Worm (Caenorhabditis elegans) whole organism, L1 larva: ENCODE results near the gene fem-3.

Source experiments
- C04F5.9 ChIP-seq: sonication (generic microtip); optimal IDR thresholded peaks from 2 replicates; lab custom pipeline; 2016; ENCODE audit warnings: missing genetic modification characterization, missing compliant biosample characterization
- C16A3.4 ChIP-seq: fragments of 150-350 bp; optimal IDR thresholded peaks from 2 replicates; lab custom pipeline; 2014; ENCODE audit warnings: missing biosample characterization, missing genetic modification characterization
- C34B4.2 ChIP-seq: sonication (generic microtip); optimal IDR thresholded peaks from 2 replicates; lab custom pipeline; 2017; ENCODE audit warnings: mild to moderate bottlenecking, missing genetic modification characterization, missing compliant biosample characterization
- Y116A8C.19 ChIP-seq: sonication (generic microtip); optimal IDR thresholded peaks from 2 replicates; lab custom pipeline; 2016; ENCODE audit warnings: missing compliant biosample characterization, missing genetic modification characterization, borderline replicate concordance
- aly-2 ChIP-seq: fragments of 150-350 bp; optimal IDR thresholded peaks from 2 replicates; lab custom pipeline; 2014; ENCODE audit warnings: missing biosample characterization, missing genetic modification characterization
- ama-1 ChIP-seq: fragments of 150-350 bp; optimal IDR thresholded peaks from 2 replicates; lab custom pipeline; 2014
- blmp-1 ChIP-seq: fragments of 150-350 bp; optimal IDR thresholded peaks from 2 replicates; lab custom pipeline; 2014; ENCODE audit warnings: missing biosample characterization, missing genetic modification characterization
- ceh-8 ChIP-seq: fragments of 200-800 bp; sonication (Bioruptor generic); optimal IDR thresholded peaks from 2 replicates; lab custom pipeline; 2018; ENCODE audit warnings: mild to moderate bottlenecking, missing genetic modification characterization, moderate library complexity, missing compliant biosample characterization
- ceh-82 ChIP-seq, 3 experiments: fragments of 150-350 bp in 1 of 3; sonication (generic microtip) in 2 of 3; optimal IDR thresholded peaks; 2 replicates each; lab custom pipeline; 2014 to 2017; ENCODE audit warnings: missing biosample characterization in 3 of 3, missing genetic modification characterization in 3 of 3
- ceh-88 ChIP-seq: fragments of 200-800 bp; sonication (Bioruptor generic); IDR thresholded peaks from 2 replicates; pipeline ENCODE4 v1.3.6; 2022; ENCODE audit warnings: missing genetic modification characterization, missing compliant biosample characterization
- ces-1 ChIP-seq: fragments of 150-350 bp; optimal IDR thresholded peaks from 2 replicates; lab custom pipeline; 2014; ENCODE audit warnings: missing biosample characterization, missing genetic modification reagents, missing genetic modification characterization
- dpl-1 ChIP-seq, 3 experiments: fragments of 150-350 bp in 2 of 3; sonication (generic microtip) in 1 of 3; optimal IDR thresholded peaks; 2 replicates each; lab custom pipeline; 2014 to 2017; ENCODE audit warnings: missing biosample characterization in 3 of 3, missing genetic modification characterization in 3 of 3, missing genetic modification reagents in 3 of 3
- dsc-1 ChIP-seq: sonication (generic microtip); optimal IDR thresholded peaks from 2 replicates; lab custom pipeline; 2016; ENCODE audit warnings: mild to moderate bottlenecking, missing genetic modification characterization, missing compliant biosample characterization
- efl-3 ChIP-seq: fragments of 200-800 bp; sonication (Bioruptor generic); optimal IDR thresholded peaks from 2 replicates; lab custom pipeline; 2018; ENCODE audit warnings: mild to moderate bottlenecking, missing genetic modification characterization, missing compliant biosample characterization
- egl-13 ChIP-seq: sonication (generic microtip); optimal IDR thresholded peaks from 2 replicates; lab custom pipeline; 2016; ENCODE audit warnings: missing genotype, missing genetic modification reagents, missing genetic modification characterization, missing compliant biosample characterization
- elt-2 ChIP-seq: sonication (generic microtip); optimal IDR thresholded peaks from 2 replicates; lab custom pipeline; 2016; ENCODE audit warnings: missing genetic modification characterization, mild to moderate bottlenecking, inconsistent platforms, missing compliant biosample characterization, missing genetic modification reagents
- ets-5 ChIP-seq: fragments of 200-800 bp; sonication (Bioruptor generic); IDR thresholded peaks from 2 replicates; pipeline ENCODE4 v1.3.6; 2022; ENCODE audit warnings: missing genetic modification characterization, missing compliant biosample characterization
- fkh-4 ChIP-seq: sonication (generic microtip); optimal IDR thresholded peaks from 2 replicates; lab custom pipeline; 2016; ENCODE audit warnings: missing compliant biosample characterization, missing genetic modification characterization, borderline replicate concordance
- fkh-8 ChIP-seq: sonication (generic microtip); optimal IDR thresholded peaks from 2 replicates; lab custom pipeline; 2016; ENCODE audit warnings: mild to moderate bottlenecking, missing genetic modification characterization, missing compliant biosample characterization
- fos-1 ChIP-seq: fragments of 150-350 bp; optimal IDR thresholded peaks from 2 replicates; lab custom pipeline; 2014; ENCODE audit warnings: missing biosample characterization, missing genetic modification characterization
- hlh-4 ChIP-seq: sonication (generic microtip); optimal IDR thresholded peaks from 2 replicates; lab custom pipeline; 2016; ENCODE audit warnings: mild to moderate bottlenecking, missing genetic modification characterization, missing compliant biosample characterization
- hpl-2 ChIP-seq: fragments of 150-350 bp; optimal IDR thresholded peaks from 2 replicates; lab custom pipeline; 2014; ENCODE audit warnings: missing biosample characterization, missing genetic modification reagents, missing genetic modification characterization
- irx-1 ChIP-seq: sonication (generic microtip); optimal IDR thresholded peaks from 2 replicates; lab custom pipeline; 2016; ENCODE audit warnings: missing genetic modification characterization, missing compliant biosample characterization
- lin-13 ChIP-seq: fragments of 150-350 bp; optimal IDR thresholded peaks from 2 replicates; lab custom pipeline; 2014; ENCODE audit warnings: missing biosample characterization, missing genetic modification reagents, missing genetic modification characterization
- lin-15B ChIP-seq: fragments of 150-350 bp; sonication (generic microtip); optimal IDR thresholded peaks from 3 replicates; lab custom pipeline; 2014; ENCODE audit warnings: missing biosample characterization, missing genetic modification characterization
- lin-35 ChIP-seq, 2 experiments: fragments of 150-350 bp; optimal IDR thresholded peaks; 2 replicates each; lab custom pipeline; 2014; ENCODE audit warnings: missing biosample characterization in 2 of 2, missing genetic modification characterization in 2 of 2, missing genetic modification reagents in 2 of 2
- lir-3 ChIP-seq: sonication (generic microtip); optimal IDR thresholded peaks from 2 replicates; lab custom pipeline; 2016; ENCODE audit warnings: mild to moderate bottlenecking, missing genetic modification characterization, moderate library complexity, missing compliant biosample characterization; ENCODE audit not compliant: poor library complexity
- lsy-2 ChIP-seq, 2 experiments: fragments of 150-350 bp; optimal IDR thresholded peaks; 2 replicates each; lab custom pipeline; 2014; ENCODE audit warnings: missing biosample characterization in 2 of 2, missing genetic modification characterization in 2 of 2
- mdl-1 ChIP-seq, 2 experiments: fragments of 150-350 bp; optimal IDR thresholded peaks; 2 replicates each; lab custom pipeline; 2014 to 2017; ENCODE audit warnings: missing biosample characterization in 2 of 2, missing genetic modification characterization in 2 of 2, inconsistent platforms in 1 of 2
- mep-1 ChIP-seq: fragments of 150-350 bp; optimal IDR thresholded peaks from 2 replicates; lab custom pipeline; 2014; ENCODE audit warnings: missing biosample characterization, missing genetic modification characterization
- nhr-11 ChIP-seq: fragments of 150-350 bp; optimal IDR thresholded peaks from 2 replicates; lab custom pipeline; 2014; ENCODE audit warnings: missing biosample characterization, missing genetic modification characterization
- nhr-12 ChIP-seq: sonication (generic microtip); optimal IDR thresholded peaks from 2 replicates; lab custom pipeline; 2017; ENCODE audit warnings: missing biosample characterization, missing genetic modification characterization
- nhr-19 ChIP-seq: fragments of 200-800 bp; sonication (Bioruptor generic); conservative IDR thresholded peaks from 2 replicates; pipeline ENCODE4 v1.3.6; 2022; ENCODE audit warnings: missing genetic modification characterization, missing compliant biosample characterization
- nhr-47 ChIP-seq: sonication (generic microtip); optimal IDR thresholded peaks from 2 replicates; lab custom pipeline; 2016; ENCODE audit warnings: mild to moderate bottlenecking, missing genetic modification characterization, moderate library complexity, missing compliant biosample characterization
- nhr-76 ChIP-seq: sonication (generic microtip); optimal IDR thresholded peaks from 2 replicates; lab custom pipeline; 2017; ENCODE audit warnings: missing biosample characterization, missing genetic modification characterization
- nhr-77 ChIP-seq: fragments of 150-350 bp; optimal IDR thresholded peaks from 2 replicates; lab custom pipeline; 2014; ENCODE audit warnings: missing biosample characterization, missing genetic modification characterization
- nhr-84 ChIP-seq: sonication (generic microtip); optimal IDR thresholded peaks from 2 replicates; lab custom pipeline; 2017; ENCODE audit warnings: missing biosample characterization, missing genetic modification characterization
- nhr-85 ChIP-seq: sonication (generic microtip); peaks from one replicate; lab custom pipeline; 2016; ENCODE audit warnings: missing genetic modification characterization, inconsistent platforms, missing compliant biosample characterization
- pqm-1 ChIP-seq: sonication (generic microtip); optimal IDR thresholded peaks from 3 replicates; lab custom pipeline; 2017; ENCODE audit warnings: missing biosample characterization, missing genetic modification characterization
- rnt-1 ChIP-seq: sonication (generic microtip); optimal IDR thresholded peaks from 2 replicates; lab custom pipeline; 2016; ENCODE audit warnings: mild to moderate bottlenecking, missing genetic modification characterization, moderate library complexity, missing compliant biosample characterization
- snpc-4 ChIP-seq: fragments of 150-350 bp; optimal IDR thresholded peaks from 2 replicates; lab custom pipeline; 2014; ENCODE audit warnings: missing biosample characterization, missing genetic modification characterization
- snu-23 ChIP-seq: sonication (generic microtip); optimal IDR thresholded peaks from 2 replicates; lab custom pipeline; 2016; ENCODE audit warnings: missing genetic modification characterization, missing compliant biosample characterization
- sox-4 ChIP-seq: sonication (generic microtip); optimal IDR thresholded peaks from 2 replicates; lab custom pipeline; 2016; ENCODE audit warnings: missing genetic modification characterization, missing compliant biosample characterization
- sptf-1 ChIP-seq: fragments of 150-350 bp; optimal IDR thresholded peaks from 2 replicates; lab custom pipeline; 2014; ENCODE audit warnings: missing biosample characterization, missing genetic modification characterization
- sup-37 ChIP-seq: fragments of 200-800 bp; sonication (Bioruptor generic); optimal IDR thresholded peaks from 2 replicates; lab custom pipeline; 2018; ENCODE audit warnings: mild to moderate bottlenecking, missing genetic modification characterization, missing compliant biosample characterization
- unc-130 ChIP-seq: fragments of 150-350 bp; optimal IDR thresholded peaks from 2 replicates; lab custom pipeline; 2017; ENCODE audit warnings: missing biosample characterization, missing genetic modification characterization, inconsistent platforms
- unc-86 ChIP-seq: sonication (generic microtip); optimal IDR thresholded peaks from 2 replicates; lab custom pipeline; 2016; ENCODE audit warnings: missing genetic modification characterization, missing compliant biosample characterization
- unc-98 ChIP-seq: fragments of 200-800 bp; sonication (Bioruptor generic); IDR thresholded peaks from 2 replicates; pipeline ENCODE4 v1.3.6; 2022; ENCODE audit warnings: missing genetic modification characterization, missing compliant biosample characterization
- vab-15 ChIP-seq: sonication (generic microtip); optimal IDR thresholded peaks from 2 replicates; lab custom pipeline; 2017; ENCODE audit warnings: missing genotype, mild to moderate bottlenecking, missing genetic modification characterization, missing compliant biosample characterization
- xbp-1 ChIP-seq: sonication (generic microtip); optimal IDR thresholded peaks from 2 replicates; lab custom pipeline; 2016; ENCODE audit warnings: missing genetic modification characterization, missing compliant biosample characterization
- zag-1 ChIP-seq: fragments of 150-350 bp; optimal IDR thresholded peaks from 2 replicates; lab custom pipeline; 2014; ENCODE audit warnings: missing biosample characterization, missing genetic modification characterization
- ztf-11 ChIP-seq, 2 experiments: sonication (generic microtip); optimal IDR thresholded peaks; 2 replicates each; lab custom pipeline; 2016 to 2017; ENCODE audit warnings: missing genetic modification characterization in 2 of 2, missing biosample characterization in 1 of 2, missing compliant biosample characterization in 1 of 2
- ztf-4 ChIP-seq: fragments of 150-350 bp; optimal IDR thresholded peaks from 2 replicates; lab custom pipeline; 2014; ENCODE audit warnings: missing biosample characterization, missing genetic modification characterization

Gene fem-3

DNA sequence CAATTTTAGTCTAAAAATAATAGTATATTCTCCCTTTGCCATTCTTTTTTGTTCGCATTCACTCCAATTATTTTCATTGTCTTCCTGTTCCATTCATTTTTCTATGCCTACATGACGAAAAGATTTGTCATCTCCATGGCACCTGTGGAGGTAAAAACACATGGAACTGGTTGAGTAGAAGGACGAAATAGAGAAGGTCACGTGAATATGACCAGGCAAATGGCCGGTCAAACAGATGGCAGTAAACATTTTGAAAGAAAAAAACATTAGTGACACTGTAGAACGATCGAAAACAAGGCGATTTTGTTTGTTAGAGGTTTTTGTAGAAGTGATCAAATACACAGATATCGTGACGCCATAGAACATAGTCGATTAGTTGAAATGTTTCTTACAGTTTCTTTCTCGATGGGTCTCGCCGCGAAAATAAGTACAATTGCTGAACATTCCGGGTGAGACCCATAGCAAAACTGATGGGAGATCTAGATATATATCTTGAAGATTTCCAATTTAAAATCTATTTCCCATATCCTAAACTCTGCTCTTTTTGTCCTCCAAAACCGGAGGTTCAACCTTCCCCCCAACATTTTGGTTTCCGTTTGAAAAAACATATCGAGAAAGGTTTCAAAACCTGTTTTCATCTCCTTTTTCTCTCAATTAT lies 14.1 kb upstream of the fem-3 start (continued):
- no peak for TF ChIP-seq lin-13 (GFP tag; lab: Kevin White, UChicago)
- TF ChIP-seq nhr-12 = no peak
- TF ChIP-seq mdl-1 (tag; optimal IDR thresholded peaks at IDR 0.05; lab: Kevin White, UChicago) = peak in 1 of 2 experiments; percentile 72
- TF ChIP-seq ama-1 (lab: Kevin White, UChicago) = no peak
- no peak for TF ChIP-seq unc-130 (tag; lab: Kevin White, UChicago)
- TF ChIP-seq nhr-84 = no peak
- TF ChIP-seq ets-5 (GFP tag; lab: Robert Waterston, UW) = no peak
- TF ChIP-seq mep-1 (tag; lab: Kevin White, UChicago) = peak; percentile 56
- TF ChIP-seq egl-13 (tag; lab: Kevin White, UChicago) = no peak
- no peak for TF ChIP-seq nhr-77 (tag; lab: Kevin White, UChicago)
- TF ChIP-seq ztf-4 (tag; lab: Kevin White, UChicago) = no peak
- no peak for TF ChIP-seq nhr-47 (tag; lab: Kevin White, UChicago)
- 0 out of 2 replicates have a peak, but pooled peaks have one; percentile 18 for TF ChIP-seq ceh-88
- no peak for TF ChIP-seq irx-1 (tag; lab: Kevin White, UChicago)
- TF ChIP-seq dsc-1 (tag; lab: Kevin White, UChicago) = no peak
- TF ChIP-seq ceh-82 (tag; optimal IDR thresholded peaks at IDR 0.05; lab: Kevin White, UChicago) = no peak
- TF ChIP-seq lsy-2 (tag; optimal IDR thresholded peaks at IDR 0.05; lab: Kevin White, UChicago) = peak; percentile 7 to 26
- TF ChIP-seq hpl-2 (GFP tag; lab: Kevin White, UChicago) = no peak
- TF ChIP-seq Y116A8C.19 (tag; lab: Kevin White, UChicago) = no peak
- no peak for TF ChIP-seq C34B4.2 (tag; lab: Kevin White, UChicago)
- TF ChIP-seq sup-37 = no peak
- TF ChIP-seq elt-2 = no peak
- no peak for TF ChIP-seq fos-1 (tag; lab: Kevin White, UChicago)
- no peak for TF ChIP-seq ztf-11 (tag; optimal IDR thresholded peaks at IDR 0.05; lab: Kevin White, UChicago)
- TF ChIP-seq lin-15B (tag; lab: Kevin White, UChicago) = no peak
- TF ChIP-seq snpc-4 (tag; lab: Kevin White, UChicago) = no peak
- no peak for TF ChIP-seq vab-15 (tag; lab: Kevin White, UChicago)
- peak; percentile 65 for TF ChIP-seq snu-23
- peak; percentile 34 for TF ChIP-seq blmp-1
- peak; percentile 29; the same call in 1 of the 2 replicates for TF ChIP-seq nhr-19
- TF ChIP-seq C16A3.4 (tag; lab: Kevin White, UChicago) = peak; percentile 38
- no peak for TF ChIP-seq nhr-76 (tag; lab: Kevin White, UChicago)
- TF ChIP-seq fkh-8 (tag; lab: Kevin White, UChicago) = no peak
- TF ChIP-seq sptf-1 = no peak
- TF ChIP-seq C04F5.9 (tag; lab: Kevin White, UChicago) = no peak
- no peak for TF ChIP-seq zag-1 (tag; lab: Kevin White, UChicago)
- peak; percentile 4 for TF ChIP-seq xbp-1 (tag; lab: Kevin White, UChicago)
- no peak for TF ChIP-seq nhr-11 (tag; lab: Kevin White, UChicago)
- TF ChIP-seq lir-3 (tag; lab: Kevin White, UChicago) = no peak
- TF ChIP-seq unc-98 (GFP tag; lab: Robert Waterston, UW) = no peak
- no peak for TF ChIP-seq hlh-4 (tag; lab: Kevin White, UChicago)
- no peak for TF ChIP-seq aly-2 (tag; lab: Kevin White, UChicago)
- TF ChIP-seq fkh-4 (tag; lab: Kevin White, UChicago) = no peak
- TF ChIP-seq sox-4 = no peak
- TF ChIP-seq rnt-1 (tag; lab: Kevin White, UChicago) = no peak
- peak; percentile 96 for TF ChIP-seq nhr-85 (tag; lab: Kevin White, UChicago)
- TF ChIP-seq ces-1 (GFP tag; lab: Kevin White, UChicago) = no peak
- TF ChIP-seq unc-86 (tag; lab: Kevin White, UChicago) = no peak
- no peak for TF ChIP-seq ceh-8 (GFP tag; lab: Kevin White, UChicago)
- no peak for TF ChIP-seq efl-3 (GFP tag; lab: Kevin White, UChicago)
- TF ChIP-seq lin-35 (GFP tag; optimal IDR thresholded peaks at IDR 0.05; lab: Kevin White, UChicago) = peak in 1 of 2 experiments; percentile 50
- peak in 1 of 3 experiments; percentile 22 for TF ChIP-seq dpl-1 (GFP tag; optimal IDR thresholded peaks at IDR 0.05; lab: Kevin White, UChicago)
- TF ChIP-seq pqm-1 (tag; lab: Kevin White, UChicago) = no peak
